Fruit fly (Drosophila melanogaster) whole organism, wandering third instar larva: ENCODE measurements around the gene obst-H.

ENCODE experiments used
- Abd-B ChIP-seq: fragments of >200 bp; optimal IDR thresholded peaks from 2 replicates; lab custom pipeline; 2017; ENCODE audit warnings: missing biosample characterization, missing genetic modification characterization
- CG32264 ChIP-seq: fragments of 200-800 bp; sonication (Bioruptor generic); optimal IDR thresholded peaks from 2 replicates; lab custom pipeline; 2016; ENCODE audit warnings: missing biosample characterization, missing genetic modification characterization
- CG9705 ChIP-seq: fragments of 200-800 bp; sonication (Bioruptor generic); optimal IDR thresholded peaks from 2 replicates; lab custom pipeline; 2018; ENCODE audit warnings: missing biosample characterization, mild to moderate bottlenecking, missing genetic modification characterization
- Dfd ChIP-seq: fragments of >200 bp; optimal IDR thresholded peaks from 2 replicates; lab custom pipeline; 2017; ENCODE audit warnings: missing biosample characterization, missing genetic modification characterization
- Dif ChIP-seq: fragments of 200-275, 200-300 bp; sonication (Bioruptor generic); optimal IDR thresholded peaks from 2 replicates; lab custom pipeline; 2018; ENCODE audit warnings: missing biosample characterization, missing genetic modification characterization; ENCODE audit not compliant: partially characterized antibody
- GATAd ChIP-seq: sonication (Bioruptor generic); optimal IDR thresholded peaks from 2 replicates; lab custom pipeline; 2016; ENCODE audit warnings: missing biosample characterization, missing genetic modification characterization
- HLH106 ChIP-seq: fragments of 200-800 bp; optimal IDR thresholded peaks from 3 replicates; lab custom pipeline; 2019; ENCODE audit warnings: missing biosample characterization, mild to moderate bottlenecking, missing genetic modification characterization, moderate library complexity
- Hnf4 ChIP-seq: fragments of 200-800 bp; sonication (Bioruptor generic); optimal IDR thresholded peaks from 2 replicates; lab custom pipeline; 2016; ENCODE audit warnings: missing biosample characterization, mild to moderate bottlenecking, missing genetic modification characterization
- Hr78 ChIP-seq: fragments of >200 bp; optimal IDR thresholded peaks from 2 replicates; lab custom pipeline; 2017; ENCODE audit warnings: missing biosample characterization, missing genetic modification characterization
- Hr83 ChIP-seq: fragments of 200-300 bp; sonication (Bioruptor generic); optimal IDR thresholded peaks from 2 replicates; lab custom pipeline; 2016; ENCODE audit warnings: missing biosample characterization, mild to moderate bottlenecking, missing genetic modification characterization, moderate library complexity; ENCODE audit not compliant: poor library complexity, severe bottlenecking
- Jra ChIP-seq: sonication (Bioruptor generic); optimal IDR thresholded peaks from 2 replicates; lab custom pipeline; 2016; ENCODE audit warnings: missing biosample characterization, missing genetic modification characterization
- Mio ChIP-seq: sonication (Bioruptor generic); optimal IDR thresholded peaks from 2 replicates; lab custom pipeline; 2016; ENCODE audit warnings: missing biosample characterization, missing genetic modification characterization
- N ChIP-seq: fragments of >200 bp; optimal IDR thresholded peaks from 2 replicates; lab custom pipeline; 2018; ENCODE audit warnings: missing biosample characterization, missing external identifiers, missing genetic modification characterization
- OdsH ChIP-seq: fragments of 200-800 bp; sonication (Bioruptor generic); optimal IDR thresholded peaks from 2 replicates; lab custom pipeline; 2016; ENCODE audit warnings: missing biosample characterization, mild to moderate bottlenecking, missing genetic modification characterization
- Rel ChIP-seq, 2 experiments: fragments of 200-800 bp; sonication (Bioruptor generic) in 1 of 2; optimal IDR thresholded peaks; 2 replicates in 1 of 2; 3 replicates in 1 of 2; lab custom pipeline; 2016 to 2019; ENCODE audit warnings: mild to moderate bottlenecking in 2 of 2, missing biosample characterization in 2 of 2, missing genetic modification characterization in 2 of 2, moderate library complexity in 1 of 2
- Sp1 ChIP-seq: fragments of 200-800 bp; sonication (Bioruptor generic); optimal IDR thresholded peaks from 3 replicates; lab custom pipeline; 2019; ENCODE audit warnings: missing biosample characterization, mild to moderate bottlenecking, missing genetic modification characterization, moderate library complexity
- Vsx2 ChIP-seq: fragments of 200-300, 225-300 bp; sonication (Bioruptor generic); optimal IDR thresholded peaks from 2 replicates; lab custom pipeline; 2018; ENCODE audit warnings: missing biosample characterization, missing genetic modification characterization; ENCODE audit not compliant: partially characterized antibody
- br ChIP-seq: fragments of 200-800 bp; sonication (Bioruptor generic); optimal IDR thresholded peaks from 2 replicates; lab custom pipeline; 2016; ENCODE audit warnings: missing biosample characterization, missing genetic modification characterization
- brk ChIP-seq: fragments of 200-800 bp; sonication (Bioruptor generic); optimal IDR thresholded peaks from 2 replicates; lab custom pipeline; 2016; ENCODE audit warnings: missing biosample characterization, mild to moderate bottlenecking, missing genetic modification characterization
- dl ChIP-seq, 2 experiments: fragments of 175-275, 200-275 bp in 1 of 2; fragments of 200-275 bp in 1 of 2; sonication (Bioruptor generic); optimal IDR thresholded peaks; lab custom pipeline; 2018; ENCODE audit warnings: mild to moderate bottlenecking in 2 of 2, missing biosample characterization in 2 of 2, missing genetic modification characterization in 2 of 2, moderate library complexity in 2 of 2; ENCODE audit not compliant: partially characterized antibody in 2 of 2, insufficient read depth in 1 of 2
- ey ChIP-seq: fragments of 200-800 bp; sonication (Bioruptor generic); optimal IDR thresholded peaks from 2 replicates; lab custom pipeline; 2016; ENCODE audit warnings: missing biosample characterization, missing genetic modification characterization
- foxo ChIP-seq, 2 experiments: fragments of 200-800 bp; sonication (Bioruptor generic); optimal IDR thresholded peaks; 2 replicates in 1 of 2; 3 replicates in 1 of 2; lab custom pipeline; 2016 to 2017; ENCODE audit warnings: missing biosample characterization in 2 of 2, missing genetic modification characterization in 2 of 2
- fru ChIP-seq: fragments of 200-800 bp; sonication (Bioruptor generic); optimal IDR thresholded peaks from 3 replicates; lab custom pipeline; 2016; ENCODE audit warnings: missing biosample characterization, mild to moderate bottlenecking, missing genetic modification characterization
- jim ChIP-seq: fragments of 175-275, 200-325 bp; sonication (Bioruptor generic); optimal IDR thresholded peaks from 2 replicates; lab custom pipeline; 2016; ENCODE audit warnings: missing biosample characterization, mild to moderate bottlenecking, missing genetic modification characterization
- lola ChIP-seq: fragments of >200 bp; optimal IDR thresholded peaks from 2 replicates; lab custom pipeline; 2017; ENCODE audit warnings: missing biosample characterization, missing genetic modification characterization
- pan ChIP-seq: fragments of >200 bp; optimal IDR thresholded peaks from 2 replicates; lab custom pipeline; 2017
- psq ChIP-seq: fragments of 200-800 bp; sonication (Bioruptor generic); optimal IDR thresholded peaks from 3 replicates; lab custom pipeline; 2017; ENCODE audit warnings: missing biosample characterization, mild to moderate bottlenecking, missing genetic modification characterization, moderate library complexity
- rgr ChIP-seq: fragments of 200-800 bp; sonication (Bioruptor generic); optimal IDR thresholded peaks from 3 replicates; lab custom pipeline; 2016; ENCODE audit warnings: missing biosample characterization, mild to moderate bottlenecking, missing genetic modification characterization
- sage ChIP-seq: fragments of 200-800 bp; sonication (Bioruptor generic); optimal IDR thresholded peaks from 2 replicates; lab custom pipeline; 2016; ENCODE audit warnings: missing biosample characterization, mild to moderate bottlenecking, missing genetic modification characterization
- sv ChIP-seq: fragments of 200-800 bp; sonication (Bioruptor generic); optimal IDR thresholded peaks from 3 replicates; lab custom pipeline; 2016; ENCODE audit warnings: missing biosample characterization, missing genetic modification characterization
- tai ChIP-seq: sonication (Bioruptor generic); optimal IDR thresholded peaks from 2 replicates; lab custom pipeline; 2016; ENCODE audit warnings: missing biosample characterization, missing genetic modification characterization
- usp ChIP-seq: fragments of >200 bp; optimal IDR thresholded peaks from 2 replicates; lab custom pipeline; 2017; ENCODE audit warnings: missing biosample characterization, missing genetic modification characterization
- woc ChIP-seq: sonication (Bioruptor generic); optimal IDR thresholded peaks from 2 replicates; lab custom pipeline; 2016; ENCODE audit warnings: missing biosample characterization, mild to moderate bottlenecking, missing genetic modification characterization

The obst-H gene

DNA sequence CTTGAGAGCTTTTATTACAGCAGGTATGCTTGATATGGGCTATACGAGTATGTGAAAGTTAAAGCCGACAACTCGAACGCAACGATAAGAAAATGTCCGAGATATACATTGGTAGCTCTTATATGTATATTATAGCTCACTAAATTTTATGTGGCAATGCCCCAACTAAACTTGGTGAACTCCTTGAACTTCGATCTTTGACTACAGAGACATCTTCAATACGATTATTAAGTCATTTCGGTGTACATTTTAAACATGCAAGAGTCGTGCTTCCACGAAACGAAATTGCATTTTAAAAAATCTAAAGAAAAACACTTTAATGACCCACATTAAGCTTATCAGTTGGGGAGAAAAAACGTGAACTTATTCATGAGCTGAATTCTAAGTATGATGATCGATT, 7.5 kb upstream of the obst-H start:
- TF ChIP-seq jim (GFP tag; lab: Kevin White, UChicago) (no peak), Hr78 (GFP tag; lab: Kevin White, UChicago) (no peak), Sp1 (GFP tag; lab: Kevin White, UChicago) (no peak), OdsH (GFP tag; lab: Kevin White, UChicago) (no peak), Hnf4 (GFP tag; lab: Kevin White, UChicago) (no peak), usp (GFP tag; lab: Kevin White, UChicago) (no peak), Abd-B (GFP tag; lab: Kevin White, UChicago) (no peak), psq (no peak), Jra (GFP tag; lab: Kevin White, UChicago) (no peak), Rel (GFP tag; optimal IDR thresholded peaks at IDR 0.05; lab: Kevin White, UChicago) (no peak), Rel (tag; optimal IDR thresholded peaks at IDR 0.05; lab: Kevin White, UChicago) (no peak), Dfd (GFP tag; lab: Kevin White, UChicago) (no peak), Vsx2 (GFP tag; lab: Kevin White, UChicago) (no peak), CG9705 (no peak), brk (GFP tag; lab: Kevin White, UChicago) (no peak), sv (GFP tag; lab: Kevin White, UChicago) (no peak), HLH106 (tag; lab: Kevin White, UChicago) (no peak), Mio (GFP tag; lab: Kevin White, UChicago) (no peak)

DNA sequence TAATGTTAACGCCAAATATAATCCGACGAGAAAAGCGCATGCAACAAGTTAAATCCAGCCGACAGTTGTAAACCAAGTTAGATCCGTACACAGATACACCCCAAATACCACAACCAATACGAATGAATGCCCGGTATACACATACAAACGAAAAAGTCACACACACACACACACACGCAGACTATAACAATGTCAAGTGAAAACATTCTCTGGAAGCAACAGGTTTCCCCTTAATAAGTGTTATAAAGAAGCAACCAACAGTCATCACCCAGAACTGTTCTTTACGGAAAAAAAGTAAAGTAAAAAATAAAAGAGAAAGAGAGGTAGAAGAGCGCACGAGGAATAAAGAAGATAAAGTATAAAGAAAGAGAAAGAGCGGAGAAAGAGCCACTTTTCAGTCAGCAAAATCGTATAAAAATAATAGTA, 6.8 kb upstream of the obst-H start:
- no peak for TF ChIP-seq Hr78 (GFP tag; lab: Kevin White, UChicago)
- TF ChIP-seq CG9705: no peak
- peak; percentile 20 for TF ChIP-seq woc (GFP tag; lab: Kevin White, UChicago)
- TF ChIP-seq Rel (GFP tag; optimal IDR thresholded peaks at IDR 0.05; lab: Kevin White, UChicago): no peak
- peak; percentile 77 for TF ChIP-seq Rel (tag; optimal IDR thresholded peaks at IDR 0.05; lab: Kevin White, UChicago)
- TF ChIP-seq OdsH (GFP tag; lab: Kevin White, UChicago): no peak
- no peak for TF ChIP-seq jim (GFP tag; lab: Kevin White, UChicago)
- peak; percentile 44 for TF ChIP-seq N (GFP tag; lab: Kevin White, UChicago)
- TF ChIP-seq ey (GFP tag; lab: Kevin White, UChicago): no peak
- TF ChIP-seq dl (GFP tag; optimal IDR thresholded peaks at IDR 0.05; lab: Kevin White, UChicago; ENCODE audit: insufficient read depth in 1 of 2, partially characterized antibody in 2 of 2): peak in 1 of 2 experiments; percentile 51
- TF ChIP-seq, all 38 proteins: peak for 4

DNA sequence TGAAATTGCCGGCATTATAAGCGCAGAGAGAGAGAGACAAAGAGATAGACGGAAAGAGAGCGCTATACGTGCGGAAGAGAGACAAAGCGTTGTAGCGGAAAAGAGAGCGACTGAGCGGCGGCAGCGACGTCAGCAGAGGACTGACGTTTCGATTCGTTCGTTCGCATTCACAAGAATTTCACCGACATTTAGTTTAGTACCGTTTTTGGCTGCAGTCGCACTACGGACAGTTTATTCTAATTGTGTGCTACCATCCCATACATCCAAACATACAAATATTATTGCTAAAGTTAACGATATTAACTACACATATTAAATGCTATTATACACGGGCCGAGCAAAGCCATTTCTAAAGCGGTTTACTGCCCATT, 6.2 kb upstream of the obst-H start, which contains the start of gene CrebA:
TSS of gene CrebA (plus strand) at position 168 of the 371 bp plus-strand sequence.
- no peak for TF ChIP-seq N (GFP tag; lab: Kevin White, UChicago)
- TF ChIP-seq Jra (GFP tag; lab: Kevin White, UChicago): no peak
- TF ChIP-seq Vsx2 (GFP tag; lab: Kevin White, UChicago): peak; percentile 81
- TF ChIP-seq tai (GFP tag; lab: Kevin White, UChicago): no peak
- peak; percentile 83 to 89 for TF ChIP-seq dl (GFP tag; optimal IDR thresholded peaks at IDR 0.05; lab: Kevin White, UChicago; ENCODE audit: insufficient read depth in 1 of 2, partially characterized antibody in 2 of 2)
- TF ChIP-seq OdsH (GFP tag; lab: Kevin White, UChicago): no peak
- TF ChIP-seq Hr83 (GFP tag; lab: Kevin White, UChicago): peak; percentile 80
- TF ChIP-seq sv (GFP tag; lab: Kevin White, UChicago): no peak
- peak; percentile 91 for TF ChIP-seq Dif (GFP tag; lab: Kevin White, UChicago)
- no peak for TF ChIP-seq foxo (GFP tag; optimal IDR thresholded peaks at IDR 0.05; lab: Kevin White, UChicago)
- no peak for TF ChIP-seq Rel (GFP tag; optimal IDR thresholded peaks at IDR 0.05; lab: Kevin White, UChicago)
- peak; percentile 18 for TF ChIP-seq Rel (tag; optimal IDR thresholded peaks at IDR 0.05; lab: Kevin White, UChicago)
- no peak for TF ChIP-seq jim (GFP tag; lab: Kevin White, UChicago)
- no peak for TF ChIP-seq Mio (GFP tag; lab: Kevin White, UChicago)
- no peak for TF ChIP-seq fru (GFP tag; lab: Kevin White, UChicago)
- TF ChIP-seq usp (GFP tag; lab: Kevin White, UChicago): no peak
- TF ChIP-seq Dfd (GFP tag; lab: Kevin White, UChicago): no peak
- peak; percentile 31 for TF ChIP-seq sage
- no peak for TF ChIP-seq woc (GFP tag; lab: Kevin White, UChicago)

DNA sequence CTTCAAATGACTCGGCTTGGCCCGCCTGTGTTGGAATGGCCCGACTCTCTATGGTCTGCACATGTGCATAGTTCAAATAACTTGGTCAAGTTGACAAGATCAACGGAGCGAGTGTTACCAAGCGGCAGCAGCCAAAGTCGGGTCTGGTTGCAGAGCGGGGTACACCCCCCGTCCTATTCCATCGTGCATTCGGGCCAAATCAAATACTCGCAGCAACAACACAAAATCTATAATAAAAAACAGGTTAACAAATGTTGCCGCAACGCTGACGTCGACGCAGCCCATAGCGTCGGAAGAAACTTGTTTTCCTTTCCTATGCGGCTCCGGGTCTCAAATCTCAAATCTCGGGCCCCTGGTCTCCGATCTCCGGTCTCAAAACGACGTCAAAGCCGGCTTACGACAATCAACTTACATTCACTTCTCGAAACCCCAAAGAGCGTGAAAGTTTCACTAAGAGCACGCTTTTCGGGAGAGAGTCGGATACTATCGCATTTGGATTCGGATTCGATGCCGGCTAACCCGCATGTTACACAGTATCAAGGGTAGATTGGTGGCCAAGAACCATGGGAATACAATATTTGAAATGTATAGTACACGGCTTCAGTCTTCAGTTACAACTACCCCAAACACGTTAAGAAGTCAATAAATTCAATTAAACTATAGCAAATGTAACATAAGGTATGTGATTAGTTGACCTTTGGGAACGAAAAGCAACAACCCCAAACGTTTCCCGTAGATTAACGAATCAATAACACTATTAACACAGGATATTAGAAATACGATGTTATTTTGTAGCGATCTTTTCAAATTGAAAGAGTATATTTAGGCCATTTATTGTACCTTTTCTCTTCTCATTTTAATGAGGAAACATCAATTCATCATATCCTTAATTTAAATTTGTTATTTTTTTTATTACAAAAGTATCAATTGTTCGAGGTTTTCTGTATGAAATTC, 5.5 kb upstream of the obst-H start:
- TF ChIP-seq Hr78 (GFP tag; lab: Kevin White, UChicago) (no peak), dl (GFP tag; optimal IDR thresholded peaks at IDR 0.05; lab: Kevin White, UChicago; ENCODE audit: insufficient read depth in 1 of 2, partially characterized antibody in 2 of 2) (peak; percentile 53 to 59), Mio (GFP tag; lab: Kevin White, UChicago) (no peak), fru (GFP tag; lab: Kevin White, UChicago) (peak; percentile 71), Dif (GFP tag; lab: Kevin White, UChicago) (peak; percentile 88), pan (lab: Kevin White, UChicago) (peak; percentile 89), Vsx2 (GFP tag; lab: Kevin White, UChicago) (no peak), Rel (GFP tag; optimal IDR thresholded peaks at IDR 0.05; lab: Kevin White, UChicago) (no peak), Rel (tag; optimal IDR thresholded peaks at IDR 0.05; lab: Kevin White, UChicago) (peak; percentile 15), GATAd (GFP tag; lab: Kevin White, UChicago) (no peak), lola (GFP tag; lab: Kevin White, UChicago) (no peak), sage (no peak), sv (GFP tag; lab: Kevin White, UChicago) (peak; percentile 54), jim (GFP tag; lab: Kevin White, UChicago) (no peak), Hr83 (GFP tag; lab: Kevin White, UChicago) (no peak), psq (peak; percentile 69), rgr (GFP tag; lab: Kevin White, UChicago) (peak; percentile 58), br (GFP tag; lab: Kevin White, UChicago) (peak; percentile 65), Sp1 (GFP tag; lab: Kevin White, UChicago) (peak; percentile 88), CG9705 (peak; percentile 32), usp (GFP tag; lab: Kevin White, UChicago) (no peak), Abd-B (GFP tag; lab: Kevin White, UChicago) (no peak), CG32264 (GFP tag; lab: Kevin White, UChicago) (no peak), Hnf4 (GFP tag; lab: Kevin White, UChicago) (peak; percentile 75), Jra (GFP tag; lab: Kevin White, UChicago) (peak; percentile 23)
